Fruit fly (Drosophila melanogaster) whole organism, embryonic: Measurements from ENCODE around the gene Dph5.
A peak's percentile ranks its signal among the peaks of the same experiment; 100 is the strongest.

Source experiments
- Asciz ChIP-seq: fragments of 200-800 bp; sonication (Bioruptor generic); optimal IDR thresholded peaks from 2 replicates; lab custom pipeline; 2017; ENCODE audit warnings: missing biosample characterization, mild to moderate bottlenecking, missing genetic modification characterization, missing genetic modification reagents
- Blimp-1 ChIP-seq: fragments of 200-800 bp; sonication (Bioruptor generic); optimal IDR thresholded peaks from 3 replicates; lab custom pipeline; 2018; ENCODE audit warnings: missing biosample characterization, missing genetic modification characterization, mild to moderate bottlenecking, moderate library complexity, missing genetic modification reagents
- CG10274 ChIP-seq: fragments of 200-800 bp; sonication (Bioruptor generic); optimal IDR thresholded peaks from 3 replicates; lab custom pipeline; 2017; ENCODE audit warnings: missing biosample characterization, mild to moderate bottlenecking, missing genetic modification characterization
- CG10366 ChIP-seq: fragments of 200-800 bp; sonication (Bioruptor generic); IDR thresholded peaks from 2 replicates; pipeline ENCODE4 v1.3.6; 2022; ENCODE audit warnings: missing biosample characterization, missing genetic modification characterization
- CG11247 ChIP-seq: fragments of 200-800 bp; sonication (Bioruptor generic); IDR thresholded peaks from 2 replicates; pipeline ENCODE4 v1.3.6; 2022; ENCODE audit warnings: missing biosample characterization, missing genetic modification characterization
- CG12104 ChIP-seq: fragments of 200-800 bp; sonication (Bioruptor generic); optimal IDR thresholded peaks from 3 replicates; lab custom pipeline; 2016; ENCODE audit warnings: missing biosample characterization, missing genetic modification characterization
- CG12219 ChIP-seq: fragments of 200-800 bp; sonication (Bioruptor generic); optimal IDR thresholded peaks from 3 replicates; lab custom pipeline; 2018; ENCODE audit warnings: missing biosample characterization, mild to moderate bottlenecking, missing genetic modification characterization
- CG1233 ChIP-seq: fragments of 200-800 bp; sonication (Bioruptor generic); optimal IDR thresholded peaks from 4 replicates; lab custom pipeline; 2018; ENCODE audit warnings: missing biosample characterization, mild to moderate bottlenecking, missing genetic modification characterization
- CG13123 ChIP-seq: fragments of 200-800 bp; sonication (Bioruptor generic); optimal IDR thresholded peaks from 2 replicates; lab custom pipeline; 2016; ENCODE audit warnings: missing biosample characterization, missing genetic modification characterization
- CG15601 ChIP-seq: fragments of 200-800 bp; sonication (Bioruptor generic); optimal IDR thresholded peaks from 3 replicates; lab custom pipeline; 2019; ENCODE audit warnings: missing biosample characterization, mild to moderate bottlenecking, missing genetic modification characterization, moderate library complexity
- CG2129 ChIP-seq: fragments of 200-800 bp; sonication (Bioruptor generic); IDR thresholded peaks from 2 replicates; pipeline ENCODE4 v1.3.6; 2022; ENCODE audit warnings: missing biosample characterization, missing genetic modification characterization; ENCODE audit not compliant: partially characterized antibody
- CG2202 ChIP-seq: fragments of 200-800 bp; sonication (Bioruptor generic); optimal IDR thresholded peaks from 2 replicates; lab custom pipeline; 2018; ENCODE audit warnings: missing biosample characterization, mild to moderate bottlenecking, missing genetic modification characterization
- CG31441 ChIP-seq: fragments of 200-800 bp; sonication (Bioruptor generic); IDR thresholded peaks from 2 replicates; pipeline ENCODE4 v1.3.6; 2022; ENCODE audit warnings: missing biosample characterization, missing genetic modification characterization
- CG4424 ChIP-seq: fragments of 200-800 bp; sonication (Bioruptor generic); optimal IDR thresholded peaks from 3 replicates; lab custom pipeline; 2016; ENCODE audit warnings: missing biosample characterization, missing genetic modification characterization
- CG6654 ChIP-seq: fragments of 200-800 bp; sonication (Bioruptor generic); optimal IDR thresholded peaks from 2 replicates; lab custom pipeline; 2017; ENCODE audit warnings: missing biosample characterization, mild to moderate bottlenecking, missing genetic modification characterization
- CG7745 ChIP-seq: fragments of 200-800 bp; sonication (Bioruptor generic); optimal IDR thresholded peaks from 2 replicates; lab custom pipeline; 2018; ENCODE audit warnings: missing biosample characterization, mild to moderate bottlenecking, missing genetic modification characterization, moderate library complexity
- CG7987 ChIP-seq: fragments of 200-800 bp; sonication (Bioruptor generic); optimal IDR thresholded peaks from 2 replicates; lab custom pipeline; 2018; ENCODE audit warnings: missing biosample characterization, mild to moderate bottlenecking, missing genetic modification characterization, moderate library complexity
- CG8359 ChIP-seq: fragments of 200-800 bp; sonication (Bioruptor generic); optimal IDR thresholded peaks from 2 replicates; lab custom pipeline; 2017; ENCODE audit warnings: missing biosample characterization, mild to moderate bottlenecking, missing genetic modification characterization, borderline replicate concordance
- CG9932 ChIP-seq: fragments of 200-800 bp; sonication (Bioruptor generic); IDR thresholded peaks from 2 replicates; pipeline ENCODE4 v1.3.6; 2022; ENCODE audit warnings: missing biosample characterization, missing genetic modification characterization
- CoRest ChIP-seq: fragments of 200-800 bp; sonication (Bioruptor generic); optimal IDR thresholded peaks from 3 replicates; lab custom pipeline; 2018; ENCODE audit warnings: missing biosample characterization, mild to moderate bottlenecking, missing genetic modification characterization, moderate library complexity
- ERR ChIP-seq: fragments of 200-800 bp; sonication (Bioruptor generic); optimal IDR thresholded peaks from 2 replicates; lab custom pipeline; 2016; ENCODE audit warnings: missing biosample characterization, missing genetic modification characterization
- Eip74EF ChIP-seq, 2 experiments: fragments of 200-800 bp in 1 of 2; fragments of >200 bp in 1 of 2; sonication (Bioruptor generic) in 1 of 2; optimal IDR thresholded peaks; 2 replicates each; lab custom pipeline; 2017 to 2019; ENCODE audit warnings: missing biosample characterization in 2 of 2, missing genetic modification characterization in 2 of 2, mild to moderate bottlenecking in 1 of 2, moderate library complexity in 1 of 2
- Hr51 ChIP-seq, 2 experiments: fragments of 200-800 bp; sonication (Bioruptor generic); optimal IDR thresholded peaks; 2 replicates in 1 of 2; 3 replicates in 1 of 2; lab custom pipeline; 2016 to 2018; ENCODE audit warnings: missing biosample characterization in 2 of 2, missing genetic modification characterization in 2 of 2, mild to moderate bottlenecking in 1 of 2, moderate library complexity in 1 of 2
- Hsf ChIP-seq: fragments of 200-800 bp; sonication (Bioruptor generic); optimal IDR thresholded peaks from 3 replicates; lab custom pipeline; 2016; ENCODE audit warnings: missing biosample characterization, missing genetic modification characterization
- MESR4 ChIP-seq: fragments of 200-800 bp; sonication (Bioruptor generic); optimal IDR thresholded peaks from 2 replicates; lab custom pipeline; 2018; ENCODE audit warnings: missing biosample characterization, mild to moderate bottlenecking, missing genetic modification characterization, moderate library complexity
- NC2α ChIP-seq: fragments of 200-800 bp; sonication (Bioruptor generic); optimal IDR thresholded peaks from 2 replicates; lab custom pipeline; 2016; ENCODE audit warnings: missing biosample characterization, missing genetic modification characterization
- Optix ChIP-seq: fragments of 200-800 bp; sonication (Bioruptor generic); IDR thresholded peaks from 3 replicates; pipeline ENCODE4 v1.3.6; 2022; ENCODE audit warnings: missing biosample characterization, missing genetic modification characterization
- Rx ChIP-seq: fragments of 200-800 bp; sonication (Bioruptor generic); IDR thresholded peaks from 2 replicates; pipeline ENCODE4 v1.3.6; 2022; ENCODE audit warnings: missing biosample characterization, missing genetic modification characterization
- bab2 ChIP-seq: fragments of 200-800 bp; sonication (Bioruptor generic); optimal IDR thresholded peaks from 2 replicates; lab custom pipeline; 2016; ENCODE audit warnings: missing biosample characterization, missing genetic modification characterization
- btn ChIP-seq: fragments of 200-800 bp; sonication (Bioruptor generic); optimal IDR thresholded peaks from 2 replicates; lab custom pipeline; 2016; ENCODE audit warnings: missing biosample characterization, missing genetic modification characterization
- cad ChIP-seq: fragments of >200 bp; optimal IDR thresholded peaks from 2 replicates; lab custom pipeline; 2017; ENCODE audit warnings: missing biosample characterization, missing genetic modification characterization
- crol ChIP-seq: fragments of 200-800 bp; sonication (Bioruptor generic); IDR thresholded peaks from 2 replicates; pipeline ENCODE4 v1.3.6; 2022; ENCODE audit warnings: missing biosample characterization, missing genetic modification characterization
- ewg ChIP-seq: fragments of 200-800 bp; sonication (Bioruptor generic); optimal IDR thresholded peaks from 3 replicates; lab custom pipeline; 2017; ENCODE audit warnings: mild to moderate bottlenecking, missing biosample characterization, missing genetic modification reagents, missing genetic modification characterization
- gfzf ChIP-seq: fragments of 200-800 bp; sonication (Bioruptor generic); optimal IDR thresholded peaks from 2 replicates; lab custom pipeline; 2016; ENCODE audit warnings: missing biosample characterization, mild to moderate bottlenecking, missing genetic modification characterization, moderate library complexity
- gsb-n ChIP-seq: fragments of 200-800 bp; sonication (Bioruptor generic); optimal IDR thresholded peaks from 3 replicates; lab custom pipeline; 2018; ENCODE audit warnings: missing biosample characterization, mild to moderate bottlenecking, missing genetic modification characterization
- ken ChIP-seq: fragments of 200-800 bp; sonication (Bioruptor generic); IDR thresholded peaks from 3 replicates; pipeline ENCODE4 v1.3.6; 2022; ENCODE audit warnings: missing biosample characterization, missing genetic modification characterization
- lmd ChIP-seq: fragments of 200-800 bp; sonication (Bioruptor generic); IDR thresholded peaks from 2 replicates; pipeline ENCODE4 v1.3.6; 2022; ENCODE audit warnings: missing biosample characterization, missing genetic modification characterization
- mirr ChIP-seq: fragments of 200-800 bp; sonication (Bioruptor generic); optimal IDR thresholded peaks from 3 replicates; lab custom pipeline; 2018; ENCODE audit warnings: missing biosample characterization, mild to moderate bottlenecking, missing genetic modification characterization
- onecut ChIP-seq: fragments of 200-800 bp; sonication (Bioruptor generic); IDR thresholded peaks from 2 replicates; pipeline ENCODE4 v1.3.6; 2022; ENCODE audit warnings: missing biosample characterization, missing genetic modification characterization
- pros ChIP-seq: fragments of 200-800 bp; sonication (Bioruptor generic); optimal IDR thresholded peaks from 3 replicates; lab custom pipeline; 2019; ENCODE audit warnings: missing biosample characterization, mild to moderate bottlenecking, missing genetic modification characterization, moderate library complexity
- run ChIP-seq: fragments of 200-800 bp; sonication (Bioruptor generic); optimal IDR thresholded peaks from 3 replicates; lab custom pipeline; 2018; ENCODE audit warnings: missing biosample characterization, mild to moderate bottlenecking, missing genetic modification characterization
- schlank ChIP-seq: fragments of 200-800 bp; sonication (Bioruptor generic); optimal IDR thresholded peaks from 2 replicates; lab custom pipeline; 2018; ENCODE audit warnings: missing biosample characterization, mild to moderate bottlenecking, missing genetic modification characterization
- scrt ChIP-seq: fragments of 200-800 bp; sonication (Bioruptor generic); optimal IDR thresholded peaks from 2 replicates; lab custom pipeline; 2018; ENCODE audit warnings: missing biosample characterization, mild to moderate bottlenecking, missing genetic modification characterization, moderate library complexity
- slou ChIP-seq: fragments of 200-800 bp; sonication (Bioruptor generic); optimal IDR thresholded peaks from 3 replicates; lab custom pipeline; 2016; ENCODE audit warnings: missing biosample characterization, missing genetic modification characterization
- sqz ChIP-seq: fragments of 200-800 bp; sonication (Bioruptor generic); optimal IDR thresholded peaks from 3 replicates; lab custom pipeline; 2018; ENCODE audit warnings: missing biosample characterization, mild to moderate bottlenecking, missing genetic modification characterization
- unc-4 ChIP-seq: fragments of 200-800 bp; sonication (Bioruptor generic); IDR thresholded peaks from 2 replicates; pipeline ENCODE4 v1.3.6; 2022; ENCODE audit warnings: missing biosample characterization, missing genetic modification characterization; ENCODE audit not compliant: partially characterized antibody
- unpg ChIP-seq: fragments of 200-800 bp; sonication (Bioruptor generic); optimal IDR thresholded peaks from 3 replicates; lab custom pipeline; 2018; ENCODE audit warnings: missing biosample characterization, mild to moderate bottlenecking, missing genetic modification characterization, moderate library complexity
- vvl ChIP-seq: fragments of 200-800 bp; sonication (Bioruptor generic); IDR thresholded peaks from 2 replicates; pipeline ENCODE4 v1.3.6; 2022; ENCODE audit warnings: missing biosample characterization, missing genetic modification characterization
- wdn ChIP-seq: fragments of 200-800 bp; sonication (Bioruptor generic); IDR thresholded peaks from 2 replicates; pipeline ENCODE4 v1.3.6; 2022; ENCODE audit warnings: missing biosample characterization, missing genetic modification characterization
- wek ChIP-seq: fragments of 200-800 bp; sonication (Bioruptor generic); optimal IDR thresholded peaks from 3 replicates; lab custom pipeline; 2018; ENCODE audit warnings: missing biosample characterization, mild to moderate bottlenecking, missing genetic modification characterization, moderate library complexity

Dph5 gene

DNA sequence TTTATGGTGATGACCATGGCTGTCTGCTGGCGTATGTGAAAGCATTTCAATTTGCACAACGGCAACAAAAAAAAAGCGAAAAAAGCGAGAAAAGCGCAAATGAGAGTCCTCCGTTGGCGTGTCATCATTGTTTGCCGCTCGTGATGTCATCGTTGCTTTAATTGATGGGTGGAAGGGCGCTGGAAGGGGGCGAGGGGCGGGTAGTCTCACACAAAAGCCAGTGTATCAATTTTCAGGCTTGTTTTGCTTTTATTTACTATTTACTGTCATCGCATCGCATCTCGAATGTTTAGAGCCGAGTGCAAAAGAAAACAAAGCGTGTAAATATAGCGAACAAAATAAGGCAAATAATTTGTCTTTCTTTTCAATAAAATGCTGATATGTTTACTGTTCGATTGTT, 6.3 kb upstream of the Dph5 start (continued):
- peak; percentile 62 for TF ChIP-seq CG8359 (GFP tag; lab: Kevin White, UChicago)
- TF ChIP-seq pros (GFP tag; lab: Kevin White, UChicago) = no peak
- TF ChIP-seq bab2 (GFP tag; lab: Kevin White, UChicago) = peak; percentile 31
- no peak for TF ChIP-seq CG10366
- no peak for TF ChIP-seq CG13123 (GFP tag; lab: Kevin White, UChicago)
- peak; percentile 69 for TF ChIP-seq gsb-n (tag; lab: Kevin White, UChicago)
- no peak for TF ChIP-seq unc-4 (GFP tag; lab: Robert Waterston, UW)
- TF ChIP-seq CG7987 (GFP tag; lab: Kevin White, UChicago) = peak; percentile 77
- TF ChIP-seq CG12104 = peak; percentile 41
- TF ChIP-seq Optix (GFP tag; lab: Robert Waterston, UW) = no peak
- TF ChIP-seq Blimp-1 (GFP tag; lab: Kevin White, UChicago) = peak; percentile 69
- no peak for TF ChIP-seq schlank
- TF ChIP-seq btn (GFP tag; lab: Kevin White, UChicago) = no peak
- TF ChIP-seq slou = no peak
- TF ChIP-seq crol = peak; percentile 51
- TF ChIP-seq cad (GFP tag; lab: Kevin White, UChicago) = no peak
- TF ChIP-seq ewg (GFP tag; lab: Kevin White, UChicago) = peak; percentile 35
- peak; percentile 58 for TF ChIP-seq unpg (GFP tag; lab: Kevin White, UChicago)
- TF ChIP-seq CG11247 (GFP tag; lab: Robert Waterston, UW) = 0 out of 2 replicates have a peak, but pooled peaks have one; percentile 24
- no peak for TF ChIP-seq CG2129 (GFP tag; lab: Robert Waterston, UW)
- TF ChIP-seq lmd (GFP tag; lab: Robert Waterston, UW) = no peak
- no peak for TF ChIP-seq ken (GFP tag; lab: Robert Waterston, UW)
- TF ChIP-seq CG6654 (GFP tag; lab: Kevin White, UChicago) = peak; percentile 13
- TF ChIP-seq sqz = peak; percentile 12
- no peak for TF ChIP-seq MESR4 (GFP tag; lab: Kevin White, UChicago)
- no peak for TF ChIP-seq wdn (GFP tag; lab: Robert Waterston, UW)
- no peak for TF ChIP-seq NC2α (GFP tag; lab: Kevin White, UChicago)
- TF ChIP-seq CG15601 (tag; lab: Kevin White, UChicago) = peak; percentile 51
- peak in 1 of 2 experiments; percentile 9 for TF ChIP-seq Hr51 (GFP tag; optimal IDR thresholded peaks at IDR 0.05; lab: Kevin White, UChicago)
- TF ChIP-seq CG4424 (GFP tag; lab: Kevin White, UChicago) = peak; percentile 14
- no peak for TF ChIP-seq CG10274 (GFP tag; lab: Kevin White, UChicago)
- peak; percentile 30; the same call in 1 of the 2 replicates for TF ChIP-seq vvl (GFP tag; lab: Robert Waterston, UW)
- TF ChIP-seq CG1233 (GFP tag; lab: Kevin White, UChicago) = peak; percentile 60
- TF ChIP-seq Eip74EF (GFP tag; optimal IDR thresholded peaks at IDR 0.05; lab: Kevin White, UChicago) = peak in 1 of 2 experiments; percentile 47
- no peak for TF ChIP-seq Rx (GFP tag; lab: Robert Waterston, UW)
- peak; percentile 74 for TF ChIP-seq wek
- peak; percentile 6 for TF ChIP-seq scrt
- TF ChIP-seq CG2202 (tag; lab: Kevin White, UChicago) = peak; percentile 44
- TF ChIP-seq CG31441 (GFP tag; lab: Robert Waterston, UW) = peak; percentile 42
- TF ChIP-seq run (tag; lab: Kevin White, UChicago) = peak; percentile 16
- no peak for TF ChIP-seq mirr (GFP tag; lab: Kevin White, UChicago)
- TF ChIP-seq CoRest (tag; lab: Kevin White, UChicago) = peak; percentile 4
- TF ChIP-seq Asciz = peak; percentile 85
- TF ChIP-seq Hsf (GFP tag; lab: Kevin White, UChicago) = peak; percentile 0
- peak; percentile 27 for TF ChIP-seq CG7745 (tag; lab: Kevin White, UChicago)
- no peak for TF ChIP-seq CG9932
- TF ChIP-seq ERR (GFP tag; lab: Kevin White, UChicago) = no peak
- TF ChIP-seq CG12219 (GFP tag; lab: Kevin White, UChicago) = peak; percentile 46
- TF ChIP-seq gfzf (GFP tag; lab: Kevin White, UChicago) = no peak
- no peak; the same call in 1 of the 2 replicates for TF ChIP-seq onecut (GFP tag; lab: Robert Waterston, UW)
